Fruit fly (Drosophila melanogaster) whole organism, prepupa: ENCODE results near the gene Sgs5bis.

ENCODE experiments used
- CG11294 ChIP-seq: fragments of 200-800 bp; sonication (Bioruptor generic); IDR thresholded peaks from 2 replicates; pipeline ENCODE4 v1.3.6; 2022; ENCODE audit warnings: missing biosample characterization, missing genetic modification characterization
- CG11762 ChIP-seq: fragments of 200-800 bp; sonication (Bioruptor generic); optimal IDR thresholded peaks from 3 replicates; lab custom pipeline; 2016; ENCODE audit warnings: missing biosample characterization, missing genetic modification characterization; ENCODE audit not compliant: insufficient read depth
- CG15336 ChIP-seq: fragments of 200-800 bp; sonication (Bioruptor generic); IDR thresholded peaks from 2 replicates; pipeline ENCODE4 v1.3.6; 2022; ENCODE audit warnings: missing biosample characterization, missing genetic modification characterization
- CG16779 ChIP-seq: fragments of 200-800 bp; sonication (Bioruptor generic); optimal IDR thresholded peaks from 3 replicates; lab custom pipeline; 2017; ENCODE audit warnings: missing biosample characterization, mild to moderate bottlenecking, missing genetic modification characterization
- CG32006 ChIP-seq: fragments of 200-800 bp; sonication (Bioruptor generic); optimal IDR thresholded peaks from 3 replicates; lab custom pipeline; 2017; ENCODE audit warnings: missing biosample characterization, mild to moderate bottlenecking, missing genetic modification characterization
- CG3919 ChIP-seq: fragments of 200-800 bp; sonication (Bioruptor generic); optimal IDR thresholded peaks from 3 replicates; lab custom pipeline; 2016; ENCODE audit warnings: missing biosample characterization, missing genetic modification characterization
- CG6163 ChIP-seq: fragments of 200-800 bp; sonication (Bioruptor generic); IDR thresholded peaks from 3 replicates; pipeline ENCODE4 v1.3.6; 2022; ENCODE audit warnings: missing biosample characterization, missing genetic modification characterization
- CG6276 ChIP-seq: fragments of 200-800 bp; sonication (Bioruptor generic); optimal IDR thresholded peaks from 2 replicates; lab custom pipeline; 2017; ENCODE audit warnings: missing biosample characterization, mild to moderate bottlenecking, missing genetic modification characterization
- CG6792 ChIP-seq: fragments of 200-800 bp; sonication (Bioruptor generic); optimal IDR thresholded peaks from 3 replicates; lab custom pipeline; 2016; ENCODE audit warnings: missing biosample characterization, missing genetic modification characterization
- CG7368 ChIP-seq: fragments of 200-800 bp; sonication (Bioruptor generic); optimal IDR thresholded peaks from 3 replicates; lab custom pipeline; 2016; ENCODE audit warnings: missing biosample characterization, missing genetic modification characterization
- CG8319 ChIP-seq: fragments of 200-800 bp; sonication (Bioruptor generic); optimal IDR thresholded peaks from 3 replicates; lab custom pipeline; 2016; ENCODE audit warnings: missing biosample characterization, missing genetic modification characterization
- CG8632 ChIP-seq: fragments of 200-800 bp; sonication (Bioruptor generic); optimal IDR thresholded peaks from 3 replicates; lab custom pipeline; 2016; ENCODE audit warnings: missing biosample characterization, missing genetic modification characterization
- CG9139 ChIP-seq: fragments of 200-800 bp; sonication (Bioruptor generic); optimal IDR thresholded peaks from 3 replicates; lab custom pipeline; 2017; ENCODE audit warnings: missing biosample characterization, mild to moderate bottlenecking, missing genetic modification characterization
- Eip78C ChIP-seq: fragments of 200-800 bp; sonication (Bioruptor generic); peaks from one replicate; lab custom pipeline; 2016; ENCODE audit warnings: missing biosample characterization, missing genetic modification characterization
- Eip93F ChIP-seq: fragments of 200-800 bp; sonication (Bioruptor generic); optimal IDR thresholded peaks from 2 replicates; lab custom pipeline; 2016; ENCODE audit warnings: missing biosample characterization, mild to moderate bottlenecking, missing genetic modification characterization
- Gug ChIP-seq: fragments of 200-800 bp; sonication (Bioruptor generic); IDR thresholded peaks from 2 replicates; pipeline ENCODE4 v1.3.6; 2022; ENCODE audit warnings: missing biosample characterization, missing genetic modification characterization
- Hr39 ChIP-seq: fragments of 200-800 bp; sonication (Bioruptor generic); optimal IDR thresholded peaks from 2 replicates; lab custom pipeline; 2016; ENCODE audit warnings: missing biosample characterization, missing genetic modification characterization
- Lpt ChIP-seq: fragments of 200-800 bp; sonication (Bioruptor generic); optimal IDR thresholded peaks from 3 replicates; lab custom pipeline; 2016; ENCODE audit warnings: missing biosample characterization, missing genetic modification characterization
- Met ChIP-seq: fragments of 200-800 bp; sonication (Bioruptor generic); optimal IDR thresholded peaks from 3 replicates; lab custom pipeline; 2016; ENCODE audit warnings: missing biosample characterization, missing genetic modification characterization
- OdsH ChIP-seq: fragments of 200-800 bp; sonication (Bioruptor generic); optimal IDR thresholded peaks from 3 replicates; lab custom pipeline; 2016; ENCODE audit warnings: missing biosample characterization, missing genetic modification characterization
- Smox ChIP-seq: fragments of 200-800 bp; sonication (Bioruptor generic); optimal IDR thresholded peaks from 3 replicates; lab custom pipeline; 2016; ENCODE audit warnings: missing biosample characterization, missing genetic modification characterization
- Sox14 ChIP-seq: fragments of 200-800 bp; sonication (Bioruptor generic); optimal IDR thresholded peaks from 3 replicates; lab custom pipeline; 2016; ENCODE audit warnings: missing biosample characterization, missing genetic modification characterization
- achi ChIP-seq: fragments of 200-800 bp; sonication (Bioruptor generic); optimal IDR thresholded peaks from 3 replicates; lab custom pipeline; 2016; ENCODE audit warnings: missing biosample characterization, missing genetic modification characterization
- cyc ChIP-seq: fragments of 200-800 bp; sonication (Bioruptor generic); optimal IDR thresholded peaks from 3 replicates; lab custom pipeline; 2016; ENCODE audit warnings: missing biosample characterization, missing genetic modification characterization
- dac ChIP-seq: fragments of 200-800 bp; sonication (Bioruptor generic); optimal IDR thresholded peaks from 2 replicates; lab custom pipeline; 2017; ENCODE audit warnings: missing biosample characterization, mild to moderate bottlenecking, missing genetic modification characterization
- dsx ChIP-seq: fragments of 200-800 bp; optimal IDR thresholded peaks from 3 replicates; lab custom pipeline; 2019; ENCODE audit warnings: missing biosample characterization, mild to moderate bottlenecking, missing genetic modification characterization, moderate library complexity; ENCODE audit not compliant: poor library complexity, severe bottlenecking
- esn ChIP-seq: fragments of 200-800 bp; sonication (Bioruptor generic); optimal IDR thresholded peaks from 2 replicates; lab custom pipeline; 2016; ENCODE audit warnings: missing biosample characterization, mild to moderate bottlenecking, missing genetic modification characterization, moderate library complexity
- fd59A ChIP-seq: fragments of 200-800 bp; sonication (Bioruptor generic); optimal IDR thresholded peaks from 2 replicates; lab custom pipeline; 2017; ENCODE audit warnings: missing biosample characterization, mild to moderate bottlenecking, missing genetic modification characterization, missing genetic modification reagents
- fd85E ChIP-seq: fragments of 200-800 bp; sonication (Bioruptor generic); optimal IDR thresholded peaks from 3 replicates; lab custom pipeline; 2016; ENCODE audit warnings: missing biosample characterization, missing genetic modification characterization
- fkh ChIP-seq: fragments of 200-800 bp; sonication (Bioruptor generic); optimal IDR thresholded peaks from 3 replicates; lab custom pipeline; 2017; ENCODE audit warnings: missing biosample characterization, mild to moderate bottlenecking, missing genetic modification characterization, moderate library complexity
- lz ChIP-seq: fragments of 200-800 bp; sonication (Bioruptor generic); optimal IDR thresholded peaks from 3 replicates; lab custom pipeline; 2016; ENCODE audit warnings: missing biosample characterization, missing genetic modification characterization
- net ChIP-seq: fragments of 200-800 bp; sonication (Bioruptor generic); optimal IDR thresholded peaks from 3 replicates; lab custom pipeline; 2016; ENCODE audit warnings: missing biosample characterization, missing genetic modification characterization
- spab ChIP-seq: fragments of 200-800 bp; sonication (Bioruptor generic); optimal IDR thresholded peaks from 2 replicates; lab custom pipeline; 2017; ENCODE audit warnings: missing biosample characterization, mild to moderate bottlenecking, missing genetic modification characterization, missing genetic modification reagents
- ss ChIP-seq, 2 experiments: fragments of 200-800 bp; sonication (Bioruptor generic); optimal IDR thresholded peaks; 2 replicates in 1 of 2; 3 replicates in 1 of 2; lab custom pipeline; 2017 to 2018; ENCODE audit warnings: mild to moderate bottlenecking in 2 of 2, missing biosample characterization in 2 of 2, missing genetic modification characterization in 2 of 2, moderate library complexity in 1 of 2
- svp ChIP-seq: fragments of 200-800 bp; sonication (Bioruptor generic); peaks from one replicate; lab custom pipeline; 2016; ENCODE audit warnings: missing biosample characterization, missing genetic modification characterization

The Sgs5bis gene

DNA sequence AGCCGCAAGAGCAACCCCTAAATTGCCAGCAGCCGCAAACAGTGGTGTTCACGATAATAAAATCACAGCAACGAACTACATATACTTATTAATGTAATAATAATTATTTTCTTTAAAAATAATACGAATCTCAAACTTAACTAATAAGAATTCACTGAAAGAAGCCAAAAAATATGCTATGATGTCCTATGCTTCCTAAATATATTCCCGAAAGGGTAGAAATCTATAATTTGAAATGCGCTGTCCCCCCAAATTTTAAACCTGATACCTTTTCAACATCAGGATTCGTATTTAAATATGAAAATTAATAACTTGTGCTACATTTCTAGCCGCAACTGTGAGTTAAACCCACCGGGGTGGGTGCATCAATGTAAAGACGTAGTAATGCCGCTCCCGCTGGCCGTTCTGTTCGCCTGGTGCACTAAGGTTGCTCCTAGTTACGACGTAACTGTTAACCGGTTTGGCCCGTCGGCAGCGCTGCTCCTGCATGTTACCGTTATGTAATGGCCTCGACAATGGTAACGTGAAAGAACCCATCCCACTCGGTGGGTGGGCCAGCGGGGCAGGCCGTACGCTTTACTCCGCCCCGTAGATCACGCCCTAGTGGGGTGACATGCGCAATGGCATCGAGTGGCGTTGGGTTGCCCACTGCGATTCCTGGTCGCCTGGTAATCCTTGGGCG, 10.2 kb downstream of the Sgs5bis start (continued):
- TF ChIP-seq CG6792 (GFP tag; lab: Kevin White, UChicago) (peak; percentile 39), CG6163 (GFP tag; lab: Robert Waterston, UW) (no peak), net (peak; percentile 25), CG9139 (GFP tag; lab: Kevin White, UChicago) (peak; percentile 19), esn (GFP tag; lab: Kevin White, UChicago) (no peak), Smox (GFP tag; lab: Kevin White, UChicago) (peak; percentile 43), CG8632 (peak; percentile 33), CG15336 (GFP tag; lab: Robert Waterston, UW) (peak; percentile 37), CG7368 (no peak), OdsH (GFP tag; lab: Kevin White, UChicago) (peak; percentile 50), fd59A (peak; percentile 33), CG11294 (peak; percentile 24; the same call in 1 of the 2 replicates), fd85E (no peak), spab (peak; percentile 61), Sox14 (GFP tag; lab: Kevin White, UChicago) (peak; percentile 12), CG11762 (GFP tag; lab: Kevin White, UChicago) (peak; percentile 12), cyc (GFP tag; lab: Kevin White, UChicago) (peak; percentile 12), lz (GFP tag; lab: Kevin White, UChicago) (no peak), achi (GFP tag; lab: Kevin White, UChicago) (peak; percentile 59), svp (peak; percentile 45)
- TF ChIP-seq, all 60 proteins: peak for 45

- TF ChIP-seq fd85E (no peak), ss (GFP tag; optimal IDR thresholded peaks at IDR 0.05; lab: Kevin White, UChicago) (peak; percentile 30 to 36), Lpt (GFP tag; lab: Kevin White, UChicago) (no peak), Eip78C (GFP tag; lab: Kevin White, UChicago) (peak; percentile 9)
These were observed 10.9 kb downstream of the Sgs5bis start for dm6 chr3R:17604880-17605667.

DNA sequence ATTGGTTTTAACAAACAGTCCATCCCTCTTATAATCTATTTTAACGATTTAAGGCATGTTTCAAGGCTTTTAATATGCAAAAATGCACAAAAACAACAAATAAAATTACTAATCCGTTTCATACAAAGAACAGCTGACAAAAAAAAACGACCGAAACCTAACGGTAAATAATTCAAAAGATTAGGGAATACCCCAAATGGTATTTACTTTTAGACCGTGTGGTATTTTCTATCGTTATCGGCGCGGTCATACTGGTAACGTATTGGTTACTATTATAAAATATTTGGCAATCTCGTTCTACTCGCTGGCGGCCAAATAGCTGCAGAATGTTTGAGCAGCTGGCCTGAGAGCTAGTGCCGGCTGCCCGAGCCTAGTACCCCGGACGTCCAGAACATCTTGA, 11.7 kb downstream of the Sgs5bis start, which contains the start of gene sll:
TSS of gene sll (plus strand) at position 235 of the 400 bp plus-strand sequence.
- peak; percentile 77 for TF ChIP-seq fkh (GFP tag; lab: Kevin White, UChicago)
- no peak for TF ChIP-seq dsx (GFP tag; lab: Kevin White, UChicago)
- peak; percentile 33 for TF ChIP-seq Eip78C (GFP tag; lab: Kevin White, UChicago)

dm6 chr3R:17609059-17609458, 14.9 kb downstream of the Sgs5bis start, which contains the start of gene CG14329:
CG14329 (plus strand) TSS chr3R:17609359.
- TF ChIP-seq CG6276 (no peak), Hr39 (GFP tag; lab: Kevin White, UChicago) (no peak), Eip93F (GFP tag; lab: Kevin White, UChicago) (no peak), CG32006 (no peak), Met (GFP tag; lab: Kevin White, UChicago) (no peak), Gug (no peak), CG11294 (no peak), CG16779 (tag; lab: Kevin White, UChicago) (no peak), dac (no peak), CG3919 (GFP tag; lab: Kevin White, UChicago) (no peak), CG8319 (GFP tag; lab: Kevin White, UChicago) (no peak), net (no peak)
